Worm (Caenorhabditis elegans): ENCODE results near the gene cest-25.

The cest-25 gene

ce11 chrIII:2757478-2757877 lies 18.1 kb upstream of the cest-25 start:
- no peak for TF ChIP-seq Y56A3A.18 (GFP tag; IDR thresholded peaks at IDR 0.05)
- TF ChIP-seq F49E8.2 (tag; optimal IDR thresholded peaks at IDR 0.05; ENCODE audit: insufficient read depth), result no peak
- no peak for TF ChIP-seq hmg-20 (GFP tag; IDR thresholded peaks at IDR 0.05)
- TF ChIP-seq rpc-1 (optimal IDR thresholded peaks at IDR 0.05), result no peak
- no peak for TF ChIP-seq rpc-1 (tag; optimal IDR thresholded peaks at IDR 0.05)
- no peak for TF ChIP-seq nhr-120 (GFP tag; IDR thresholded peaks at IDR 0.05)
- no peak for TF ChIP-seq nfya-2 (GFP tag; IDR thresholded peaks at IDR 0.05)

- no peak for TF ChIP-seq die-1 (tag; optimal IDR thresholded peaks at IDR 0.05)
- TF ChIP-seq nhr-80 (tag; optimal IDR thresholded peaks at IDR 0.05), result no peak
- no peak for TF ChIP-seq B0019.2 (GFP tag; conservative IDR thresholded peaks at IDR 0.05)
- no peak for TF ChIP-seq nhr-179 (tag; optimal IDR thresholded peaks at IDR 0.05)
- no peak for TF ChIP-seq ama-1 (optimal IDR thresholded peaks at IDR 0.05)
- no peak for TF ChIP-seq ama-1 (GFP tag; optimal IDR thresholded peaks at IDR 0.05)
- TF ChIP-seq B0261.1 (tag; optimal IDR thresholded peaks at IDR 0.05), result no peak
- TF ChIP-seq mes-4 (tag; optimal IDR thresholded peaks at IDR 0.05), result no peak
These were observed 16.9 kb upstream of the cest-25 start, which contains the start of gene gldi-9 for ce11 chrIII:2756260-2756659. Gene gldi-9, minus strand, starts transcription at chrIII:2756360.

- TF ChIP-seq K12H6.12 (tag; optimal IDR thresholded peaks at IDR 0.05) (no peak), ceh-91 (GFP tag; IDR thresholded peaks at IDR 0.05) (no peak), F52B5.7 (tag; optimal IDR thresholded peaks at IDR 0.05) (no peak), him-1 (tag; optimal IDR thresholded peaks at IDR 0.05) (no peak)
These were observed 7.2 kb upstream of the cest-25 start, which contains the start of gene Y71H2AM.14 for ce11 chrIII:2746553-2746952. Gene Y71H2AM.14, minus strand, starts transcription at chrIII:2746653.

- TF ChIP-seq tbp1 (GFP tag; optimal IDR thresholded peaks at IDR 0.05) (no peak), madf-8 (GFP tag; conservative IDR thresholded peaks at IDR 0.05) (no peak), tlf-1 (GFP tag; optimal IDR thresholded peaks at IDR 0.05) (no peak), sptf-2 (GFP tag; optimal IDR thresholded peaks at IDR 0.05) (no peak), let-607 (tag; optimal IDR thresholded peaks at IDR 0.05) (peak in 1 of 2 experiments; percentile 44), nhr-90 (tag; optimal IDR thresholded peaks at IDR 0.05) (peak; percentile 20), hmg-1.2 (GFP tag; IDR thresholded peaks at IDR 0.05) (no peak), ceh-91 (GFP tag; IDR thresholded peaks at IDR 0.05) (no peak), T26A5.8 (tag; optimal IDR thresholded peaks at IDR 0.05) (no peak), ztf-18 (tag; optimal IDR thresholded peaks at IDR 0.05) (no peak), ets-4 (GFP tag; optimal IDR thresholded peaks at IDR 0.05) (peak; percentile 43), F57A8.1 (GFP tag; optimal IDR thresholded peaks at IDR 0.05) (no peak), Y53G8AR.9 (GFP tag; conservative IDR thresholded peaks at IDR 0.05) (no peak), rpc-1 (optimal IDR thresholded peaks at IDR 0.05) (no peak), rpc-1 (tag; optimal IDR thresholded peaks at IDR 0.05) (no peak), nfya-1 (tag; optimal IDR thresholded peaks at IDR 0.05; ENCODE audit: borderline replicate concordance, insufficient read depth) (no peak), attf-5 (GFP tag; optimal IDR thresholded peaks at IDR 0.05) (peak; percentile 59), B0019.2 (GFP tag; conservative IDR thresholded peaks at IDR 0.05) (no peak), F39B2.1 (GFP tag; IDR thresholded peaks at IDR 0.05) (no peak), sea-2 (GFP tag; IDR thresholded peaks at IDR 0.05) (no peak), ztf-25 (GFP tag; IDR thresholded peaks at IDR 0.05) (no peak), attf-3 (GFP tag; conservative IDR thresholded peaks at IDR 0.05) (no peak), ztf-28 (GFP tag; IDR thresholded peaks at IDR 0.05) (no peak), ccch-3 (GFP tag; optimal IDR thresholded peaks at IDR 0.05) (no peak), D2030.7 (GFP tag; IDR thresholded peaks at IDR 0.05) (no peak), akir-1 (GFP tag; optimal IDR thresholded peaks at IDR 0.05) (no peak), dox-1 (GFP tag; IDR thresholded peaks at IDR 0.05) (peak; percentile 39), B0336.3 (GFP tag; IDR thresholded peaks at IDR 0.05) (0 out of 2 replicates have a peak, but pooled peaks have one; percentile 38), cebp-1 (GFP tag; IDR thresholded peaks at IDR 0.05) (no peak), cebp-1 (tag; optimal IDR thresholded peaks at IDR 0.05) (peak; percentile 38), nhr-80 (tag; optimal IDR thresholded peaks at IDR 0.05) (peak; percentile 88)
These were observed 5.6 kb downstream of the cest-25 start, which contains the start of gene Y71H2AM.12 for ce11 chrIII:2733606-2734183. Gene Y71H2AM.12, minus strand, starts transcription at chrIII:2734091.
